Worm (Caenorhabditis elegans) whole organism, L4/young adult: ENCODE data around the gene T24A6.17.
A peak's percentile ranks its signal among the peaks of the same experiment; 100 is the strongest.
"Not testable (repeated sequence)": the region's sequence is repeated elsewhere in the genome, so short reads cannot be mapped to it uniquely, and the experiment has no call there.

Experiments
- W03F9.2 ChIP-seq: fragments of 150-350 bp; optimal IDR thresholded peaks from 2 replicates; lab custom pipeline; 2014; ENCODE audit warnings: missing biosample characterization, missing genetic modification characterization
- dao-5 ChIP-seq: sonication (generic microtip); optimal IDR thresholded peaks from 2 replicates; lab custom pipeline; 2016; ENCODE audit warnings: missing genotype, missing genetic modification characterization, moderate library complexity, missing compliant biosample characterization
- him-1 ChIP-seq: sonication (generic microtip); optimal IDR thresholded peaks from 2 replicates; lab custom pipeline; 2016; ENCODE audit warnings: missing genotype, missing genetic modification reagents, missing genetic modification characterization, missing compliant biosample characterization

The T24A6.17 gene

ce11 chrV:3583622-3584021 is 19.4 kb upstream of the T24A6.17 start:
- TF ChIP-seq dao-5 (no peak), W03F9.2 (no peak), him-1 (tag; lab: Kevin White, UChicago) (no peak)

ce11 chrV:3582671-3583070 is 18.4 kb upstream of the T24A6.17 start:
- TF ChIP-seq W03F9.2 (no peak), dao-5 (no peak), him-1 (tag; lab: Kevin White, UChicago) (no peak)

ce11 chrV:3582086-3582485 is 17.9 kb upstream of the T24A6.17 start:
- TF ChIP-seq him-1 (tag; lab: Kevin White, UChicago) (no peak), W03F9.2 (peak; percentile 32)

ce11 chrV:3581643-3582042 is 17.4 kb upstream of the T24A6.17 start:
- TF ChIP-seq W03F9.2 (no peak), him-1 (tag; lab: Kevin White, UChicago) (no peak), dao-5 (no peak)

ce11 chrV:3581034-3581433 is 16.8 kb upstream of the T24A6.17 start:
- TF ChIP-seq W03F9.2 (no peak), him-1 (tag; lab: Kevin White, UChicago) (no peak), dao-5 (no peak)

- TF ChIP-seq dao-5 (no peak), W03F9.2 (no peak), him-1 (tag; lab: Kevin White, UChicago) (no peak)
Observed at ce11 chrV:3580385-3580784, 16.1 kb upstream of the T24A6.17 start.

ce11 chrV:3579795-3580194 is 15.6 kb upstream of the T24A6.17 start:
- TF ChIP-seq W03F9.2 (peak; percentile 42), him-1 (tag; lab: Kevin White, UChicago) (no peak), dao-5 (no peak)

ce11 chrV:3579248-3579647 is 15.0 kb upstream of the T24A6.17 start:
- no peak for TF ChIP-seq dao-5
- TF ChIP-seq him-1 (tag; lab: Kevin White, UChicago) = no peak
- TF ChIP-seq W03F9.2 = no peak

- peak; percentile 2 for TF ChIP-seq W03F9.2
- TF ChIP-seq him-1 (tag; lab: Kevin White, UChicago) = no peak
- no peak for TF ChIP-seq dao-5
Observed at ce11 chrV:3578813-3579212, 14.6 kb upstream of the T24A6.17 start, which contains the start of gene pygl-1. Gene pygl-1, plus strand, starts transcription at chrV:3579023.

- TF ChIP-seq W03F9.2 = no peak
- no peak for TF ChIP-seq dao-5
- TF ChIP-seq him-1 (tag; lab: Kevin White, UChicago) = no peak
Observed at ce11 chrV:3575759-3576158, 11.5 kb upstream of the T24A6.17 start, which contains the start of gene grl-27. Gene grl-27, minus strand, starts transcription at chrV:3575859.

ce11 chrV:3572408-3572807 is 8.2 kb upstream of the T24A6.17 start, which contains the start of gene F40C5.1:
Gene F40C5.1, plus strand, starts transcription at chrV:3572708.
- TF ChIP-seq W03F9.2; dao-5; him-1 (tag; lab: Kevin White, UChicago): not testable (repeated sequence)

ce11 chrV:3570695-3571094 is 6.5 kb upstream of the T24A6.17 start, which contains the start of gene F40C5.2:
Gene F40C5.2, plus strand, starts transcription at chrV:3570995.
- not testable (repeated sequence) for TF ChIP-seq W03F9.2; him-1 (tag; lab: Kevin White, UChicago); dao-5

- TF ChIP-seq dao-5; him-1 (tag; lab: Kevin White, UChicago); W03F9.2: not testable (repeated sequence)
Observed at ce11 chrV:3562824-3563223, 1.4 kb downstream of the T24A6.17 start, which contains the start of gene T24A6.16. Gene T24A6.16, minus strand, starts transcription at chrV:3562924.

ce11 chrV:3558744-3559143 is 5.5 kb downstream of the T24A6.17 start, which contains the start of gene T24A6.1:
Gene T24A6.1, plus strand, starts transcription at chrV:3559044.
- TF ChIP-seq W03F9.2; him-1 (tag; lab: Kevin White, UChicago); dao-5: not testable (repeated sequence)

ce11 chrV:3557422-3557821 is 6.8 kb downstream of the T24A6.17 start, which contains the start of gene grl-31:
Gene grl-31, minus strand, starts transcription at chrV:3557778.
- no peak for TF ChIP-seq him-1 (tag; lab: Kevin White, UChicago)
- no peak for TF ChIP-seq W03F9.2
- no peak for TF ChIP-seq dao-5

ce11 chrV:3555986-3556385 is 8.2 kb downstream of the T24A6.17 start, which contains the start of gene grl-30:
Gene grl-30, plus strand, starts transcription at chrV:3556286.
- TF ChIP-seq W03F9.2 (no peak), dao-5 (no peak), him-1 (tag; lab: Kevin White, UChicago) (no peak)
